Worm (Caenorhabditis elegans) whole organism, L4 larva: Measurements from ENCODE around the gene fut-3.

Experiments
- Y105C5A.15 ChIP-seq: fragments of 200-800 bp; sonication (Bioruptor generic); IDR thresholded peaks from 2 replicates; pipeline ENCODE4 v1.3.6; 2022; ENCODE audit warnings: missing genetic modification characterization, missing compliant biosample characterization
- Y48G9A.11 ChIP-seq: fragments of 200-800 bp; sonication (Bioruptor generic); IDR thresholded peaks from 2 replicates; pipeline ENCODE4 v1.3.6; 2022; ENCODE audit warnings: missing genetic modification reagents, missing genetic modification characterization, missing compliant biosample characterization
- Y75B8A.6 ChIP-seq: fragments of 200-800 bp; sonication (Bioruptor generic); IDR thresholded peaks from 2 replicates; pipeline ENCODE4 v1.3.6; 2022; ENCODE audit warnings: missing genetic modification reagents, missing genetic modification characterization, missing compliant biosample characterization
- aha-1 ChIP-seq: fragments of 150-350 bp; peaks from one replicate; lab custom pipeline; 2014; ENCODE audit warnings: missing biosample characterization, missing genetic modification characterization
- arid-1 ChIP-seq: fragments of 200-800 bp; sonication (Bioruptor generic); conservative IDR thresholded peaks from 2 replicates; pipeline ENCODE4 v1.3.6; 2022; ENCODE audit warnings: missing genetic modification reagents, missing genetic modification characterization, missing compliant biosample characterization
- ceh-28 ChIP-seq: fragments of 150-350 bp; optimal IDR thresholded peaks from 2 replicates; lab custom pipeline; 2014; ENCODE audit warnings: missing biosample characterization, missing genetic modification reagents, missing genetic modification characterization
- ceh-44 ChIP-seq: fragments of 200-800 bp; sonication (Bioruptor generic); IDR thresholded peaks from 2 replicates; pipeline ENCODE4 v1.3.6; 2022; ENCODE audit warnings: missing genetic modification reagents, missing genetic modification characterization, missing compliant biosample characterization
- dmd-9 ChIP-seq: fragments of 200-800 bp; sonication (Bioruptor generic); IDR thresholded peaks from 2 replicates; pipeline ENCODE4 v1.3.6; 2022; ENCODE audit warnings: missing genetic modification reagents, missing genetic modification characterization, missing compliant biosample characterization
- dpl-1 ChIP-seq: fragments of 150-350 bp; optimal IDR thresholded peaks from 2 replicates; lab custom pipeline; 2014; ENCODE audit warnings: missing biosample characterization, missing genetic modification reagents, missing genetic modification characterization
- duxl-1 ChIP-seq: sonication (generic microtip); optimal IDR thresholded peaks from 2 replicates; lab custom pipeline; 2016; ENCODE audit warnings: mild to moderate bottlenecking, missing genetic modification characterization, moderate library complexity, missing compliant biosample characterization; ENCODE audit not compliant: poor library complexity
- dve-1 ChIP-seq: sonication (generic microtip); optimal IDR thresholded peaks from 2 replicates; lab custom pipeline; 2017; ENCODE audit warnings: antibody characterized with exemption, mild to moderate bottlenecking, missing genetic modification characterization, missing compliant biosample characterization; ENCODE audit not compliant: insufficient read depth
- egl-27 ChIP-seq: sonication (generic microtip); optimal IDR thresholded peaks from 3 replicates; lab custom pipeline; 2017; ENCODE audit warnings: missing biosample characterization, missing genetic modification reagents, missing genetic modification characterization
- egl-43 ChIP-seq: fragments of 200-800 bp; sonication (Bioruptor generic); IDR thresholded peaks from 2 replicates; pipeline ENCODE4 v1.3.6; 2022; ENCODE audit warnings: missing genetic modification reagents, missing genetic modification characterization, missing compliant biosample characterization
- fkh-10 ChIP-seq: fragments of 150-350 bp; optimal IDR thresholded peaks from 2 replicates; lab custom pipeline; 2014; ENCODE audit warnings: missing biosample characterization, missing genetic modification reagents, missing genetic modification characterization
- gei-8 ChIP-seq: fragments of 200-800 bp; sonication (Bioruptor generic); optimal IDR thresholded peaks from 2 replicates; lab custom pipeline; 2018; ENCODE audit warnings: mild to moderate bottlenecking, missing genetic modification characterization, missing compliant biosample characterization
- hif-1 ChIP-seq, 2 experiments: sonication (generic microtip); optimal IDR thresholded peaks; 2 replicates each; lab custom pipeline; 2016 to 2017; ENCODE audit warnings: missing compliant biosample characterization in 2 of 2, missing genetic modification characterization in 2 of 2, missing genetic modification reagents in 2 of 2, missing genotype in 2 of 2, mild to moderate bottlenecking in 1 of 2
- hlh-11 ChIP-seq: fragments of 200-800 bp; sonication (Bioruptor generic); optimal IDR thresholded peaks from 2 replicates; lab custom pipeline; 2018; ENCODE audit warnings: mild to moderate bottlenecking, missing genetic modification characterization, missing compliant biosample characterization
- hmg-1.1 ChIP-seq: fragments of 200-800 bp; sonication (Bioruptor generic); IDR thresholded peaks from 2 replicates; pipeline ENCODE4 v1.3.6; 2022; ENCODE audit warnings: missing genetic modification reagents, missing genetic modification characterization, missing compliant biosample characterization
- lin-13 ChIP-seq: fragments of 150-350 bp; optimal IDR thresholded peaks from 2 replicates; lab custom pipeline; 2014; ENCODE audit warnings: missing biosample characterization, missing genetic modification reagents, missing genetic modification characterization
- lin-15B ChIP-seq: fragments of 150-350 bp; sonication (generic microtip); optimal IDR thresholded peaks from 3 replicates; lab custom pipeline; 2014; ENCODE audit warnings: missing biosample characterization, missing genetic modification characterization
- lin-29 ChIP-seq: fragments of 200-800 bp; sonication (Bioruptor generic); IDR thresholded peaks from 2 replicates; pipeline ENCODE4 v1.3.6; 2022; ENCODE audit warnings: missing genetic modification reagents, missing genetic modification characterization, missing compliant biosample characterization
- lin-38 ChIP-seq: fragments of 200-800 bp; sonication (Bioruptor generic); IDR thresholded peaks from 2 replicates; pipeline ENCODE4 v1.3.6; 2022; ENCODE audit warnings: missing genetic modification reagents, missing genetic modification characterization, missing compliant biosample characterization
- lsy-2 ChIP-seq, 2 experiments: fragments of 150-350 bp in 1 of 2; sonication (generic microtip) in 1 of 2; optimal IDR thresholded peaks; 2 replicates each; lab custom pipeline; 2014 to 2017; ENCODE audit warnings: missing biosample characterization in 2 of 2, missing genetic modification characterization in 2 of 2
- madf-5 ChIP-seq, 2 experiments: fragments of 200-800 bp; sonication (Bioruptor generic); IDR thresholded peaks; 2 replicates each; pipeline ENCODE4 v1.3.6; 2022; ENCODE audit warnings: missing compliant biosample characterization in 2 of 2, missing genetic modification characterization in 2 of 2
- mdl-1 ChIP-seq, 2 experiments: fragments of 150-350 bp in 1 of 2; sonication (generic microtip) in 1 of 2; optimal IDR thresholded peaks; 2 replicates each; lab custom pipeline; 2014 to 2017; ENCODE audit warnings: missing biosample characterization in 2 of 2, missing genetic modification characterization in 2 of 2
- mep-1 ChIP-seq: fragments of 150-350 bp; sonication (generic microtip); optimal IDR thresholded peaks from 3 replicates; lab custom pipeline; 2014; ENCODE audit warnings: missing biosample characterization, missing genetic modification characterization
- mes-2 ChIP-seq: sonication (generic microtip); optimal IDR thresholded peaks from 2 replicates; lab custom pipeline; 2016; ENCODE audit warnings: missing genotype, mild to moderate bottlenecking, missing genetic modification characterization, missing compliant biosample characterization; ENCODE audit not compliant: poor library complexity, severe bottlenecking
- nhr-10 ChIP-seq: fragments of 150-350 bp; optimal IDR thresholded peaks from 2 replicates; lab custom pipeline; 2014; ENCODE audit warnings: missing biosample characterization, missing genetic modification characterization
- nhr-102 ChIP-seq: sonication (generic microtip); optimal IDR thresholded peaks from 2 replicates; lab custom pipeline; 2016; ENCODE audit warnings: mild to moderate bottlenecking, missing genetic modification characterization, moderate library complexity, missing compliant biosample characterization
- nhr-237 ChIP-seq: sonication (generic microtip); optimal IDR thresholded peaks from 2 replicates; lab custom pipeline; 2017; ENCODE audit warnings: missing biosample characterization, missing genetic modification characterization
- nhr-28 ChIP-seq: fragments of 150-350 bp; optimal IDR thresholded peaks from 2 replicates; lab custom pipeline; 2014; ENCODE audit warnings: missing biosample characterization, missing genetic modification characterization
- nhr-6 ChIP-seq: fragments of 150-350 bp; optimal IDR thresholded peaks from 2 replicates; lab custom pipeline; 2014; ENCODE audit warnings: missing biosample characterization, missing genetic modification characterization
- nhr-77 ChIP-seq: fragments of 150-350 bp; optimal IDR thresholded peaks from 2 replicates; lab custom pipeline; 2014; ENCODE audit warnings: missing biosample characterization, missing genetic modification characterization
- pha-4 ChIP-seq, 2 experiments: fragments of 150-350 bp in 1 of 2; fragments of 200-800 bp in 1 of 2; sonication (Bioruptor generic) in 1 of 2; IDR thresholded peaks in 1 of 2; optimal IDR thresholded peaks in 1 of 2; 2 replicates each; pipeline versions ENCODE4 v1.3.6 to Lab custom; 2014 to 2022; ENCODE audit warnings: missing genetic modification characterization in 2 of 2, missing genetic modification reagents in 2 of 2, missing biosample characterization in 1 of 2, missing compliant biosample characterization in 1 of 2
- rbr-2 ChIP-seq: sonication (generic microtip); optimal IDR thresholded peaks from 2 replicates; lab custom pipeline; 2016; ENCODE audit warnings: missing genotype, missing genetic modification characterization, missing compliant biosample characterization
- saeg-2 ChIP-seq: fragments of 200-800 bp; sonication (Bioruptor generic); IDR thresholded peaks from 2 replicates; pipeline ENCODE4 v1.3.6; 2022; ENCODE audit warnings: missing genetic modification reagents, missing genetic modification characterization, missing compliant biosample characterization
- sdz-12 ChIP-seq: fragments of 200-800 bp; sonication (Bioruptor generic); optimal IDR thresholded peaks from 2 replicates; lab custom pipeline; 2018; ENCODE audit warnings: mild to moderate bottlenecking, missing genetic modification characterization, missing compliant biosample characterization
- set-16 ChIP-seq: fragments of 200-800 bp; sonication (Bioruptor generic); IDR thresholded peaks from 2 replicates; pipeline ENCODE4 v1.3.6; 2022; ENCODE audit warnings: missing genetic modification reagents, missing genetic modification characterization, missing compliant biosample characterization
- spr-1 ChIP-seq: sonication (generic microtip); optimal IDR thresholded peaks from 2 replicates; lab custom pipeline; 2016; ENCODE audit warnings: mild to moderate bottlenecking, missing genetic modification characterization, missing compliant biosample characterization
- spr-3 ChIP-seq: fragments of 200-800 bp; sonication (Bioruptor generic); optimal IDR thresholded peaks from 2 replicates; lab custom pipeline; 2018; ENCODE audit warnings: mild to moderate bottlenecking, missing genetic modification characterization, missing compliant biosample characterization
- unc-130 ChIP-seq: sonication (generic microtip); optimal IDR thresholded peaks from 2 replicates; lab custom pipeline; 2016; ENCODE audit warnings: missing genetic modification reagents, missing genetic modification characterization, missing compliant biosample characterization
- unc-62 ChIP-seq, 3 experiments: fragments of 150-350 bp in 1 of 3; sonication (generic microtip); optimal IDR thresholded peaks in 2 of 3; peaks in 1 of 3; 1 replicate in 1 of 3; 2 replicates in 2 of 3; lab custom pipeline; 2014 to 2017; ENCODE audit warnings: missing biosample characterization in 3 of 3, missing genetic modification characterization in 3 of 3, missing genetic modification reagents in 3 of 3, missing genotype in 1 of 3
- vab-7 ChIP-seq: fragments of 200-800 bp; sonication (Bioruptor generic); IDR thresholded peaks from 2 replicates; pipeline ENCODE4 v1.3.6; 2022; ENCODE audit warnings: missing genetic modification reagents, missing genetic modification characterization, missing compliant biosample characterization

The fut-3 gene

ce11 chrII:5652334-5652733 lies 7.2 kb downstream of the fut-3 start, which contains the start of gene bli-2:
Gene bli-2 (minus strand): TSS chrII:5652434.
- TF ChIP-seq vab-7 (GFP tag; lab: Robert Waterston, UW) (no peak), saeg-2 (no peak), nhr-102 (tag; lab: Kevin White, UChicago) (no peak), duxl-1 (tag; lab: Kevin White, UChicago) (no peak), mep-1 (tag; lab: Kevin White, UChicago) (no peak), nhr-237 (tag; lab: Kevin White, UChicago) (no peak), hmg-1.1 (GFP tag; lab: Robert Waterston, UW) (no peak), egl-27 (tag; lab: Kevin White, UChicago) (no peak), Y75B8A.6 (GFP tag; lab: Robert Waterston, UW) (no peak), rbr-2 (tag; lab: Kevin White, UChicago) (no peak), sdz-12 (no peak), dve-1 (no peak), spr-1 (tag; lab: Kevin White, UChicago) (no peak), ceh-28 (tag; lab: Kevin White, UChicago) (no peak), nhr-10 (tag; lab: Kevin White, UChicago) (no peak), madf-5 (GFP tag; IDR thresholded peaks at IDR 0.05; lab: Robert Waterston, UW) (no peak), lin-29 (GFP tag; lab: Robert Waterston, UW) (no peak), egl-43 (GFP tag; lab: Robert Waterston, UW) (no peak)

ce11 chrII:5651426-5651825 lies 8.1 kb downstream of the fut-3 start:
- TF ChIP-seq set-16 (GFP tag; lab: Robert Waterston, UW) = peak; percentile 86
- no peak for TF ChIP-seq nhr-237 (tag; lab: Kevin White, UChicago)
- no peak for TF ChIP-seq saeg-2

ce11 chrII:5649236-5650004 lies 10.2 kb downstream of the fut-3 start, which contains the start of the genes sam-4, F59E12.17 and zyg-1:
Gene sam-4 (minus strand): TSS chrII:5649286.
Gene F59E12.17 (minus strand): TSS chrII:5649470.
Gene zyg-1 (plus strand): TSS chrII:5649748.
- no peak for TF ChIP-seq nhr-10 (tag; lab: Kevin White, UChicago)
- peak; percentile 29 for TF ChIP-seq nhr-77
- TF ChIP-seq dmd-9 = no peak
- peak; percentile 31 for TF ChIP-seq lin-15B
- TF ChIP-seq nhr-28 = peak; percentile 52
- peak; percentile 77 for TF ChIP-seq nhr-6
- peak in 1 of 2 experiments; percentile 81 for TF ChIP-seq lsy-2 (tag; optimal IDR thresholded peaks at IDR 0.05; lab: Kevin White, UChicago)
- TF ChIP-seq mdl-1 (tag; optimal IDR thresholded peaks at IDR 0.05; lab: Kevin White, UChicago) = peak in 1 of 2 experiments; percentile 9
- 0 out of 2 replicates have a peak, but pooled peaks have one; percentile 17 for TF ChIP-seq arid-1 (GFP tag; lab: Robert Waterston, UW)
- peak; percentile 50 for TF ChIP-seq aha-1 (tag; lab: Kevin White, UChicago)
- no peak for TF ChIP-seq egl-43 (GFP tag; lab: Robert Waterston, UW)
- peak; percentile 88 for TF ChIP-seq unc-130 (GFP tag; lab: Kevin White, UChicago)
- peak; percentile 94 for TF ChIP-seq mes-2 (tag; lab: Kevin White, UChicago)
- TF ChIP-seq fkh-10 (GFP tag; lab: Kevin White, UChicago) = peak; percentile 13
- TF ChIP-seq hif-1 (tag; optimal IDR thresholded peaks at IDR 0.05; lab: Kevin White, UChicago) = peak in 1 of 2 experiments; percentile 70
- TF ChIP-seq Y105C5A.15 (GFP tag; lab: Robert Waterston, UW) = no peak
- TF ChIP-seq gei-8 = no peak
- TF ChIP-seq ceh-28 (tag; lab: Kevin White, UChicago) = no peak
- peak; percentile 53 for TF ChIP-seq hmg-1.1 (GFP tag; lab: Robert Waterston, UW)
- no peak for TF ChIP-seq lin-13
- TF ChIP-seq lin-38 = peak; percentile 92
- TF ChIP-seq unc-62 (GFP tag; optimal IDR thresholded peaks at IDR 0.05 in 1 of 2; lab: Kevin White, UChicago) = peak in 1 of 2 experiments; percentile 52
- no peak for TF ChIP-seq unc-62 (tag; optimal IDR thresholded peaks at IDR 0.05; lab: Kevin White, UChicago)
- TF ChIP-seq dpl-1 (GFP tag; lab: Kevin White, UChicago) = peak; percentile 74
- TF ChIP-seq pha-4 (GFP tag; IDR thresholded peaks at IDR 0.05; lab: Robert Waterston, UW) = no peak
- peak; percentile 70 for TF ChIP-seq pha-4 (tag; optimal IDR thresholded peaks at IDR 0.05; lab: Kevin White, UChicago)
- no peak for TF ChIP-seq spr-3 (GFP tag; lab: Kevin White, UChicago)
- TF ChIP-seq Y48G9A.11 (GFP tag; lab: Robert Waterston, UW) = peak; percentile 50; the same call in 1 of the 2 replicates
- peak; percentile 75; the same call in 1 of the 2 replicates for TF ChIP-seq ceh-44 (GFP tag; lab: Robert Waterston, UW)
- TF ChIP-seq hlh-11 (tag; lab: Kevin White, UChicago) = peak; percentile 8
- peak; percentile 24 for TF ChIP-seq rbr-2 (tag; lab: Kevin White, UChicago)
